Worm (Caenorhabditis elegans) whole organism, late embryonic: ENCODE results near the gene nhr-43.

Experiments used
- C08G9.2 ChIP-seq: sonication (generic microtip); optimal IDR thresholded peaks from 2 replicates; lab custom pipeline; 2016; ENCODE audit warnings: mild to moderate bottlenecking, missing genetic modification characterization, moderate library complexity, missing compliant biosample characterization
- dve-1 ChIP-seq: sonication (generic microtip); optimal IDR thresholded peaks from 2 replicates; lab custom pipeline; 2017; ENCODE audit warnings: antibody characterized with exemption, mild to moderate bottlenecking, missing genetic modification characterization, missing compliant biosample characterization
- elt-2 ChIP-seq: sonication (generic microtip); optimal IDR thresholded peaks from 2 replicates; lab custom pipeline; 2016; ENCODE audit warnings: missing genetic modification reagents, missing genetic modification characterization, missing compliant biosample characterization

- TF ChIP-seq dve-1 (tag; lab: Kevin White, UChicago) (no peak), elt-2 (tag; lab: Kevin White, UChicago) (no peak), C08G9.2 (no peak)
Observed at ce11 chrIV:11914260-11914836, 15.0 kb downstream of the nhr-43 start.
